Fruit fly (Drosophila melanogaster) whole organism, embryonic: ENCODE data around the gene CG32432.

Source experiments
- Adf1 ChIP-seq: fragments of 200-800 bp; sonication (Bioruptor generic); IDR thresholded peaks from 2 replicates; pipeline ENCODE4 v1.3.6; 2022; ENCODE audit warnings: missing biosample characterization, missing genetic modification characterization
- Antp ChIP-seq: fragments of 200-800 bp; sonication (Bioruptor generic); optimal IDR thresholded peaks from 3 replicates; lab custom pipeline; 2016; ENCODE audit warnings: missing biosample characterization, missing genetic modification characterization
- CG10654 ChIP-seq: fragments of 200-800 bp; sonication (Bioruptor generic); optimal IDR thresholded peaks from 2 replicates; lab custom pipeline; 2016; ENCODE audit warnings: missing biosample characterization, missing genetic modification characterization
- CG11398 ChIP-seq: fragments of 200-800 bp; sonication (Bioruptor generic); optimal IDR thresholded peaks from 2 replicates; lab custom pipeline; 2016; ENCODE audit warnings: missing biosample characterization, missing genetic modification characterization
- CG12104 ChIP-seq: fragments of 200-800 bp; sonication (Bioruptor generic); optimal IDR thresholded peaks from 3 replicates; lab custom pipeline; 2016; ENCODE audit warnings: missing biosample characterization, missing genetic modification characterization
- CG12942 ChIP-seq: fragments of 200-800 bp; sonication (Bioruptor generic); optimal IDR thresholded peaks from 3 replicates; lab custom pipeline; 2016; ENCODE audit warnings: missing biosample characterization, missing genetic modification characterization
- CG14860 ChIP-seq: fragments of 200-800 bp; sonication (Bioruptor generic); IDR thresholded peaks from 3 replicates; pipeline ENCODE4 v1.3.6; 2022; ENCODE audit warnings: missing biosample characterization, missing genetic modification characterization; ENCODE audit not compliant: partially characterized antibody
- CG1529 ChIP-seq: fragments of 200-800 bp; sonication (Bioruptor generic); optimal IDR thresholded peaks from 3 replicates; lab custom pipeline; 2018; ENCODE audit warnings: missing biosample characterization, missing genetic modification characterization
- CG15514 ChIP-seq: fragments of 200-800 bp; sonication (Bioruptor generic); optimal IDR thresholded peaks from 3 replicates; lab custom pipeline; 2017; ENCODE audit warnings: missing biosample characterization, missing genetic modification characterization, mild to moderate bottlenecking, moderate library complexity, missing genetic modification reagents
- CG17186 ChIP-seq: fragments of 200-800 bp; sonication (Bioruptor generic); optimal IDR thresholded peaks from 3 replicates; lab custom pipeline; 2017; ENCODE audit warnings: missing biosample characterization, missing genetic modification reagents, missing genetic modification characterization
- CG17568 ChIP-seq: fragments of 200-800 bp; sonication (Bioruptor generic); optimal IDR thresholded peaks from 2 replicates; lab custom pipeline; 2018; ENCODE audit warnings: missing biosample characterization, mild to moderate bottlenecking, missing genetic modification characterization, moderate library complexity
- CG1832 ChIP-seq: fragments of 200-800 bp; sonication (Bioruptor generic); optimal IDR thresholded peaks from 2 replicates; lab custom pipeline; 2017; ENCODE audit warnings: missing biosample characterization, mild to moderate bottlenecking, missing genetic modification characterization, inconsistent platforms
- CG2202 ChIP-seq: fragments of 200-800 bp; sonication (Bioruptor generic); optimal IDR thresholded peaks from 2 replicates; lab custom pipeline; 2018; ENCODE audit warnings: missing biosample characterization, mild to moderate bottlenecking, missing genetic modification characterization
- CG30431 ChIP-seq: fragments of 200-800 bp; sonication (Bioruptor generic); optimal IDR thresholded peaks from 2 replicates; lab custom pipeline; 2017; ENCODE audit warnings: missing biosample characterization, missing genetic modification characterization
- CG33213 ChIP-seq: fragments of 200-800 bp; sonication (Bioruptor generic); optimal IDR thresholded peaks from 3 replicates; lab custom pipeline; 2016; ENCODE audit warnings: missing biosample characterization, missing genetic modification characterization
- CG6854 ChIP-seq: fragments of 200-800 bp; sonication (Bioruptor generic); optimal IDR thresholded peaks from 3 replicates; lab custom pipeline; 2017; ENCODE audit warnings: missing biosample characterization, mild to moderate bottlenecking, missing genetic modification characterization
- CG9437 ChIP-seq: fragments of 200-800 bp; sonication (Bioruptor generic); optimal IDR thresholded peaks from 2 replicates; lab custom pipeline; 2018; ENCODE audit warnings: missing biosample characterization, mild to moderate bottlenecking, missing genetic modification characterization
- D19A ChIP-seq: fragments of 200-800 bp; optimal IDR thresholded peaks from 3 replicates; lab custom pipeline; 2019; ENCODE audit warnings: missing biosample characterization, mild to moderate bottlenecking, missing genetic modification characterization, moderate library complexity
- E2f1 ChIP-seq: fragments of 200-800 bp; sonication (Bioruptor generic); IDR thresholded peaks from 2 replicates; pipeline ENCODE4 v1.3.6; 2022; ENCODE audit warnings: missing biosample characterization, missing genetic modification characterization
- E2f2 ChIP-seq: fragments of 200-800 bp; sonication (Bioruptor generic); IDR thresholded peaks from 2 replicates; pipeline ENCODE4 v1.3.6; 2022; ENCODE audit warnings: missing biosample characterization, missing genetic modification characterization
- Elba2 ChIP-seq: fragments of 200-800 bp; sonication (Bioruptor generic); optimal IDR thresholded peaks from 3 replicates; lab custom pipeline; 2016; ENCODE audit warnings: missing biosample characterization, missing genetic modification characterization
- Ets97D ChIP-seq: fragments of 200-800 bp; sonication (Bioruptor generic); optimal IDR thresholded peaks from 3 replicates; lab custom pipeline; 2016; ENCODE audit warnings: missing biosample characterization, missing genetic modification characterization
- H2.0 ChIP-seq: fragments of 200-800 bp; sonication (Bioruptor generic); IDR thresholded peaks from 2 replicates; pipeline ENCODE4 v1.3.6; 2022; ENCODE audit warnings: missing biosample characterization, missing genetic modification characterization
- Hsf ChIP-seq: fragments of 200-800 bp; sonication (Bioruptor generic); optimal IDR thresholded peaks from 3 replicates; lab custom pipeline; 2016; ENCODE audit warnings: missing biosample characterization, missing genetic modification characterization
- MBD-R2 ChIP-seq: fragments of 200-800 bp; sonication (Bioruptor generic); IDR thresholded peaks from 2 replicates; pipeline ENCODE4 v1.3.6; 2022; ENCODE audit warnings: missing biosample characterization, missing genetic modification characterization
- NC2β ChIP-seq: fragments of 200-800 bp; sonication (Bioruptor generic); optimal IDR thresholded peaks from 2 replicates; lab custom pipeline; 2016; ENCODE audit warnings: missing biosample characterization, missing genetic modification characterization
- Neu2 ChIP-seq: fragments of 200-800 bp; sonication (Bioruptor generic); optimal IDR thresholded peaks from 3 replicates; lab custom pipeline; 2016; ENCODE audit warnings: missing biosample characterization, missing genetic modification characterization, borderline replicate concordance
- PHDP ChIP-seq: fragments of 200-800 bp; sonication (Bioruptor generic); optimal IDR thresholded peaks from 3 replicates; lab custom pipeline; 2018; ENCODE audit warnings: missing biosample characterization, mild to moderate bottlenecking, missing genetic modification characterization, moderate library complexity
- ara ChIP-seq: fragments of 200-800 bp; sonication (Bioruptor generic); IDR thresholded peaks from 2 replicates; pipeline ENCODE4 v1.3.6; 2022; ENCODE audit warnings: missing biosample characterization, missing genetic modification characterization
- chif ChIP-seq, 2 experiments: fragments of 200-800 bp; sonication (Bioruptor generic); optimal IDR thresholded peaks; 3 replicates each; lab custom pipeline; 2016; ENCODE audit warnings: missing biosample characterization in 2 of 2, missing genetic modification characterization in 2 of 2
- crol ChIP-seq: fragments of 200-800 bp; sonication (Bioruptor generic); IDR thresholded peaks from 2 replicates; pipeline ENCODE4 v1.3.6; 2022; ENCODE audit warnings: missing biosample characterization, missing genetic modification characterization
- da ChIP-seq: fragments of 200-800 bp; sonication (Bioruptor generic); optimal IDR thresholded peaks from 2 replicates; lab custom pipeline; 2016; ENCODE audit warnings: missing biosample characterization, missing genetic modification characterization
- danr ChIP-seq: fragments of 200-800 bp; sonication (Bioruptor generic); IDR thresholded peaks from 2 replicates; pipeline ENCODE4 v1.3.6; 2022; ENCODE audit warnings: missing biosample characterization, missing genetic modification characterization
- exex ChIP-seq: fragments of 200-800 bp; sonication (Bioruptor generic); optimal IDR thresholded peaks from 4 replicates; lab custom pipeline; 2018; ENCODE audit warnings: missing biosample characterization, mild to moderate bottlenecking, missing genetic modification characterization, moderate library complexity
- gcm ChIP-seq: fragments of 200-800 bp; sonication (Bioruptor generic); optimal IDR thresholded peaks from 2 replicates; lab custom pipeline; 2019; ENCODE audit warnings: missing biosample characterization, mild to moderate bottlenecking, missing genetic modification characterization, moderate library complexity
- grau ChIP-seq: fragments of 200-800 bp; optimal IDR thresholded peaks from 3 replicates; lab custom pipeline; 2019; ENCODE audit warnings: missing biosample characterization, mild to moderate bottlenecking, missing genetic modification characterization, moderate library complexity
- grn ChIP-seq: fragments of 200-800 bp; sonication (Bioruptor generic); optimal IDR thresholded peaks from 3 replicates; lab custom pipeline; 2017; ENCODE audit warnings: missing biosample characterization, missing genetic modification characterization
- gro ChIP-seq: fragments of 200-800 bp; sonication (Bioruptor generic); optimal IDR thresholded peaks from 2 replicates; lab custom pipeline; 2016; ENCODE audit warnings: missing biosample characterization, missing genetic modification characterization
- h ChIP-seq: fragments of >200 bp; optimal IDR thresholded peaks from 2 replicates; lab custom pipeline; 2017
- lbe ChIP-seq: fragments of 200-800 bp; sonication (Bioruptor generic); optimal IDR thresholded peaks from 2 replicates; lab custom pipeline; 2016; ENCODE audit warnings: missing biosample characterization, mild to moderate bottlenecking, missing genetic modification characterization
- p53 ChIP-seq: fragments of 200-800 bp; sonication (Bioruptor generic); optimal IDR thresholded peaks from 2 replicates; lab custom pipeline; 2016; ENCODE audit warnings: missing biosample characterization, missing genetic modification characterization
- pfk ChIP-seq: fragments of 200-800 bp; sonication (Bioruptor generic); optimal IDR thresholded peaks from 2 replicates; lab custom pipeline; 2018; ENCODE audit warnings: missing biosample characterization, mild to moderate bottlenecking, missing genetic modification characterization, moderate library complexity
- prd ChIP-seq, 3 experiments: fragments of >200 bp in 2 of 3; fragments of 200-800 bp in 1 of 3; sonication (Bioruptor generic) in 1 of 3; optimal IDR thresholded peaks in 2 of 3; IDR thresholded peaks in 1 of 3; 2 replicates in 2 of 3; 3 replicates in 1 of 3; pipeline versions ENCODE4 v1.3.6 to Lab custom; 2017 to 2022; ENCODE audit warnings: missing biosample characterization in 1 of 3, missing genetic modification characterization in 1 of 3
- rib ChIP-seq: fragments of 200-800 bp; sonication (Bioruptor generic); IDR thresholded peaks from 2 replicates; pipeline ENCODE4 v1.3.6; 2022; ENCODE audit warnings: missing biosample characterization, missing genetic modification characterization
- salm ChIP-seq: fragments of 200-800 bp; sonication (Bioruptor generic); optimal IDR thresholded peaks from 2 replicates; lab custom pipeline; 2018; ENCODE audit warnings: missing biosample characterization, mild to moderate bottlenecking, missing genetic modification characterization
- sim ChIP-seq: fragments of 200-800 bp; sonication (Bioruptor generic); IDR thresholded peaks from 2 replicates; pipeline ENCODE4 v1.3.6; 2022; ENCODE audit warnings: missing biosample characterization, missing genetic modification characterization
- sna ChIP-seq: fragments of 200-800 bp; sonication (Bioruptor generic); IDR thresholded peaks from 2 replicates; pipeline ENCODE4 v1.3.6; 2022; ENCODE audit warnings: missing biosample characterization, missing genetic modification characterization; ENCODE audit not compliant: partially characterized antibody
- tgo ChIP-seq: fragments of 200-800 bp; sonication (Bioruptor generic); IDR thresholded peaks from 3 replicates; pipeline ENCODE4 v1.3.6; 2022; ENCODE audit warnings: missing biosample characterization, missing genetic modification characterization
- usp ChIP-seq: fragments of >200 bp; optimal IDR thresholded peaks from 2 replicates; lab custom pipeline; 2017; ENCODE audit warnings: missing biosample characterization, missing genetic modification characterization
- vvl ChIP-seq: fragments of 200-800 bp; sonication (Bioruptor generic); IDR thresholded peaks from 2 replicates; pipeline ENCODE4 v1.3.6; 2022; ENCODE audit warnings: missing biosample characterization, missing genetic modification characterization
- zfh1 ChIP-seq: fragments of 200-800 bp; sonication (Bioruptor generic); IDR thresholded peaks from 3 replicates; pipeline ENCODE4 v1.3.6; 2022; ENCODE audit warnings: missing biosample characterization, missing genetic modification characterization

CG32432 gene

DNA sequence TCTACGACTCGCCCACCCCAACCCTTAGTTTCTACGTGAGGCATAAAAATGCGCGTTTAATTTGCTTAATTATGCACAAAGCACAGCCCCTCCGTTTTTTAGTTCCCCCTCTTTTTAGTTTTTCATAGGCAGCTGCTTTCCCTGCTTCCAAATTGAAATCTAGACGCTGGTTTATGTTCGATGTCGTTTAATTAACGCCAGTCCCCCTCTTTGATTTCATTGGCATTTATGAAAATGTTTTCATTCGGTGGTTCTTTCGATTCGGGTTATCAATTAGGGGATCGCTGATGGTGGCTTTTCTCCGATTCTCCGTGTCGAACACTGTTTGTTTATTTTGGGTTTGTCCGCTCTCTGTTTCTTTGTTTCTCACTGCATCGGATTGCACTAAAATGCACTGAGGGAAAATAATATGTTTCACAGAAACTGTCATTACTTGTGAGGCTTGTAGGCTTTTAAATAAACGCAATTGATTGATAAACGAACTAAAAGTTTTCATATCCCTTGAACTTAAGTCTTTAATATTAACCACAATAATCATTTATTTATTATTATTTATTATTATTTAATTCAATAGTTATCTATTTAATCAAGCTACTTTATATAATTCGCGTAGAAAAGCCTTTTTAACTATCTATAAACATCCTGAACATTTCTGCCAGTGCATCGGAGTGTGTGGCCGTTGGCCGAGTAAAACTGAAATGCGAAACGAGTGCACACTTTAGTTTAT, 45.2 kb upstream of the CG32432 start (continued):
- TF ChIP-seq sim (GFP tag; lab: Robert Waterston, UW) (no peak), CG10654 (GFP tag; lab: Kevin White, UChicago) (no peak), CG6854 (GFP tag; lab: Kevin White, UChicago) (no peak), D19A (peak; percentile 71), crol (no peak), grn (GFP tag; lab: Kevin White, UChicago) (no peak), PHDP (tag; lab: Kevin White, UChicago) (peak; percentile 43), MBD-R2 (GFP tag; lab: Robert Waterston, UW) (no peak), CG12942 (GFP tag; lab: Kevin White, UChicago) (no peak), danr (GFP tag; lab: Robert Waterston, UW) (no peak), p53 (GFP tag; lab: Kevin White, UChicago) (no peak), CG2202 (tag; lab: Kevin White, UChicago) (no peak), NC2β (no peak), gcm (GFP tag; lab: Kevin White, UChicago) (peak; percentile 54), chif (GFP tag; optimal IDR thresholded peaks at IDR 0.05; lab: Kevin White, UChicago) (no peak), grau (tag; lab: Kevin White, UChicago) (peak; percentile 55), E2f2 (no peak), Hsf (GFP tag; lab: Kevin White, UChicago) (no peak), da (GFP tag; lab: Kevin White, UChicago) (no peak), rib (GFP tag; lab: Robert Waterston, UW) (no peak), sna (GFP tag; lab: Robert Waterston, UW) (no peak), lbe (GFP tag; lab: Kevin White, UChicago) (no peak), pfk (GFP tag; lab: Kevin White, UChicago) (no peak), CG14860 (GFP tag; lab: Robert Waterston, UW) (no peak), Antp (GFP tag; lab: Kevin White, UChicago) (no peak), h (lab: Kevin White, UChicago) (no peak), prd (optimal IDR thresholded peaks at IDR 0.05; lab: Kevin White, UChicago) (no peak), prd (GFP tag; IDR thresholded peaks at IDR 0.05; lab: Robert Waterston, UW) (peak; percentile 67; the same call in 2 of the 3 replicates), CG15514 (no peak), tgo (no peak), Neu2 (GFP tag; lab: Kevin White, UChicago) (no peak), CG30431 (GFP tag; lab: Kevin White, UChicago) (peak; percentile 17), CG17568 (no peak), CG9437 (GFP tag; lab: Kevin White, UChicago) (peak; percentile 32), CG1529 (GFP tag; lab: Kevin White, UChicago) (peak; percentile 17), salm (tag; lab: Kevin White, UChicago) (no peak), usp (GFP tag; lab: Kevin White, UChicago) (no peak), CG12104 (GFP tag; lab: Kevin White, UChicago) (no peak), CG17186 (GFP tag; lab: Kevin White, UChicago) (no peak), gro (GFP tag; lab: Kevin White, UChicago) (no peak), H2.0 (GFP tag; lab: Robert Waterston, UW) (no peak), Ets97D (GFP tag; lab: Kevin White, UChicago) (no peak), Adf1 (GFP tag; lab: Robert Waterston, UW) (no peak), exex (tag; lab: Kevin White, UChicago) (no peak), CG33213 (GFP tag; lab: Kevin White, UChicago) (no peak), E2f1 (no peak), CG1832 (no peak), ara (no peak; the same call in 1 of the 2 replicates), CG11398 (GFP tag; lab: Kevin White, UChicago) (no peak), zfh1 (GFP tag; lab: Robert Waterston, UW) (no peak), vvl (GFP tag; lab: Robert Waterston, UW) (peak; percentile 29; the same call in 1 of the 2 replicates), Elba2 (GFP tag; lab: Kevin White, UChicago) (no peak)
